Fruit fly (Drosophila melanogaster): ENCODE measurements around the gene CG5276.

CG5276 gene

DNA sequence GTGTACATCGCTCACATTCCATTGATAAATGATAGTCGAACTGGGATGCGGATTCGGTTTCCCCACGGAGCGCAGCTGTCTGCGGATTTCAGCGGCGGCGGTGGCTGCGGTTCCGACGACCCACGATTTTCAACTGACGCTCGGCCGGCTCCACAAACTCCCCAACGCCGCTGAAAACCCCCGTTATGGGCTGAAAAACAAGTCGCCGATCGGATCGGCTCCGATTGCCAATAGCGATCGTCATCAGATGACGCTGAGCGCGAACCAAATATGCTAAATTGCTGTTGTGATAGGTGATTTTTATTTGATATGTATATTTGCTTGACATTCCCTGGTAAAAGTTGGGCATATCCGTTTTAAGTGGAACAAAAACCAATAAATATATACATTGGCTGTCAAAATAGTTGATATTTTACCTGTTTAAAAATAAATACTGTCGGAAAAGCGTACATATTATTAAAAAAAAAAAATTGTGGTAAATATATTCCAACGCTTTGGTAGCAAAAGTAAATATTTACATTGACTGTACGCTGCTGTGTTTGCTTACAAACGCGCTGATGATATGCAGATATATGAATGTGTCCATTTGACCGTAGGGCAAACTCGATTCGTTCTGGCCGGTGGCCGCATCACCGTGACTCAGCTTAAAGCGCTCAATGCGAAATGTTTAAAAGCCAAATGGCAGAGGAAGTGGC, 22.8 kb downstream of the CG5276 start (continued):
- TF ChIP-seq Hr3 (GFP tag; optimal IDR thresholded peaks at IDR 0.05): peak; percentile 65
- no peak for TF ChIP-seq ERR (GFP tag; optimal IDR thresholded peaks at IDR 0.05)
- peak; percentile 41 for TF ChIP-seq CG9437 (GFP tag; optimal IDR thresholded peaks at IDR 0.05)
- TF ChIP-seq eyg (GFP tag; optimal IDR thresholded peaks at IDR 0.05): no peak
- TF ChIP-seq CG8765 (GFP tag; IDR thresholded peaks at IDR 0.05): no peak
- peak; percentile 30; the same call in 1 of the 2 replicates for TF ChIP-seq MBD-R2 (GFP tag; IDR thresholded peaks at IDR 0.05)
- TF ChIP-seq CG3726 (GFP tag; IDR thresholded peaks at IDR 0.05): no peak
- TF ChIP-seq Dbx (GFP tag; IDR thresholded peaks at IDR 0.05): peak; percentile 81; the same call in 2 of the 3 replicates
- TF ChIP-seq CG17912 (GFP tag; optimal IDR thresholded peaks at IDR 0.05): no peak
- TF ChIP-seq CG34376 (GFP tag; optimal IDR thresholded peaks at IDR 0.05): no peak
- TF ChIP-seq Kr (GFP tag; optimal IDR thresholded peaks at IDR 0.05): no peak
- no peak for TF ChIP-seq CG6175 (GFP tag; IDR thresholded peaks at IDR 0.05)
- TF ChIP-seq CG14014 (GFP tag; IDR thresholded peaks at IDR 0.05): peak; percentile 57; the same call in 1 of the 2 replicates
- peak; percentile 29 for TF ChIP-seq CG12219 (GFP tag; optimal IDR thresholded peaks at IDR 0.05)
- TF ChIP-seq CG5245 (GFP tag; optimal IDR thresholded peaks at IDR 0.05): no peak
- no peak for TF ChIP-seq CkIIα-i1 (GFP tag; IDR thresholded peaks at IDR 0.05)
- TF ChIP-seq sna (GFP tag; IDR thresholded peaks at IDR 0.05; ENCODE audit: partially characterized antibody): no peak
- peak; percentile 13 for TF ChIP-seq corto (GFP tag; optimal IDR thresholded peaks at IDR 0.05)
- TF ChIP-seq CG11723 (GFP tag; optimal IDR thresholded peaks at IDR 0.05): no peak
- peak; percentile 70 for TF ChIP-seq pho (GFP tag; optimal IDR thresholded peaks at IDR 0.05)
- TF ChIP-seq CG17802 (tag; optimal IDR thresholded peaks at IDR 0.05): no peak
- TF ChIP-seq dysf (GFP tag; IDR thresholded peaks at IDR 0.05): peak; percentile 77
- peak; percentile 84 for TF ChIP-seq gem (tag; optimal IDR thresholded peaks at IDR 0.05)
- no peak for TF ChIP-seq Sry-δ (GFP tag; optimal IDR thresholded peaks at IDR 0.05)
- TF ChIP-seq hkb (optimal IDR thresholded peaks at IDR 0.05): no peak
- TF ChIP-seq hkb (GFP tag; IDR thresholded peaks at IDR 0.05): peak; percentile 40; the same call in 1 of the 2 replicates
- no peak for TF ChIP-seq z (GFP tag; IDR thresholded peaks at IDR 0.05)
- TF ChIP-seq phol (tag; optimal IDR thresholded peaks at IDR 0.05): peak; percentile 43
- no peak for TF ChIP-seq CG4730 (GFP tag; IDR thresholded peaks at IDR 0.05)
- peak; percentile 74 for TF ChIP-seq dmrt99B (tag; optimal IDR thresholded peaks at IDR 0.05)
- no peak for TF ChIP-seq CG13894 (tag; optimal IDR thresholded peaks at IDR 0.05)
- TF ChIP-seq Dek (tag; optimal IDR thresholded peaks at IDR 0.05): peak; percentile 68
- TF ChIP-seq CG8359 (GFP tag; optimal IDR thresholded peaks at IDR 0.05; ENCODE audit: borderline replicate concordance): no peak
- no peak for TF ChIP-seq CG10959 (GFP tag; IDR thresholded peaks at IDR 0.05)
- TF ChIP-seq ab (GFP tag; optimal IDR thresholded peaks at IDR 0.05): peak; percentile 2
- peak; percentile 31 for TF ChIP-seq nau (GFP tag; optimal IDR thresholded peaks at IDR 0.05)
- TF ChIP-seq lab (GFP tag; optimal IDR thresholded peaks at IDR 0.05): peak; percentile 59
- no peak for TF ChIP-seq CG14710 (tag; optimal IDR thresholded peaks at IDR 0.05)
- TF ChIP-seq tgo (GFP tag; IDR thresholded peaks at IDR 0.05): peak; percentile 59; the same call in 2 of the 3 replicates
- no peak for TF ChIP-seq ap (GFP tag; IDR thresholded peaks at IDR 0.05)
- no peak for TF ChIP-seq CG4360 (GFP tag; IDR thresholded peaks at IDR 0.05)
- no peak for TF ChIP-seq CG12299 (tag; optimal IDR thresholded peaks at IDR 0.05)
- TF ChIP-seq CG3407 (GFP tag; optimal IDR thresholded peaks at IDR 0.05): no peak
- TF ChIP-seq dmrt11E (tag; optimal IDR thresholded peaks at IDR 0.05): no peak
- TF ChIP-seq CG15073 (GFP tag; optimal IDR thresholded peaks at IDR 0.05): no peak
- TF ChIP-seq CG2129 (GFP tag; IDR thresholded peaks at IDR 0.05; ENCODE audit: partially characterized antibody): no peak
- peak; percentile 47; the same call in 1 of the 2 replicates for TF ChIP-seq E2f1 (GFP tag; IDR thresholded peaks at IDR 0.05)
- no peak; the same call in 2 of the 3 replicates for TF ChIP-seq B-H1 (GFP tag; IDR thresholded peaks at IDR 0.05)
- TF ChIP-seq toy (GFP tag; IDR thresholded peaks at IDR 0.05): 0 out of 2 replicates have a peak, but pooled peaks have one; percentile 25
- TF ChIP-seq PHDP (tag; optimal IDR thresholded peaks at IDR 0.05): peak; percentile 63

Measured in whole organism, embryonic.